Fruit fly (Drosophila melanogaster): ENCODE data around the gene WASp.

DNA sequence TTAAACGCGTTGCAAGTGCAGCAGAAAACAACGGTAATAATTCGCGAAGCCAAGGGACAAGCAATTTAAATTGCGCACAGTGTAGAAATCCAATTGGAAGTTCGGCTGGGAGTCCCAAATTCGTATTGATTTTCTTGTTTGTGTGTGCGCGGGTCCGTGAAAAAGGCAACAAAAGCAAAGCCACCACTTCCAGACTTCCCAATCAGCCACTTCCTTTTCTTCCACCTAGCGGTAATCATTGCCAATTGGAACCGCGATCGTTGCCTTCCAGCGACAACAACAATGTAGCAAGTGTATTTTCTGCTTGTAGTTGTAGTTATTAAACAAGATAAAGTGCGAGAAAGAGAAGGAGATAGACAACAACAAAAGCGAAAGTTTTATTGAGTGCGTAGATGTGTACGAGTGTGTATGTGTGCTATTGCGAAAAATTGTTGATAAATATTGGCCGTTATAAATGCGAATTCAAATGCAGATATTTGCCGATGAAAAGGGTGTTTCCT lies 13.6 kb upstream of the WASp start:
- TF ChIP-seq CG7101 (tag; optimal IDR thresholded peaks at IDR 0.05) (no peak), Clk (GFP tag; optimal IDR thresholded peaks at IDR 0.05) (no peak)

Measured in whole organism, adult.